Worm (Caenorhabditis elegans): ENCODE results near the gene B0457.6.

Gene B0457.6

DNA sequence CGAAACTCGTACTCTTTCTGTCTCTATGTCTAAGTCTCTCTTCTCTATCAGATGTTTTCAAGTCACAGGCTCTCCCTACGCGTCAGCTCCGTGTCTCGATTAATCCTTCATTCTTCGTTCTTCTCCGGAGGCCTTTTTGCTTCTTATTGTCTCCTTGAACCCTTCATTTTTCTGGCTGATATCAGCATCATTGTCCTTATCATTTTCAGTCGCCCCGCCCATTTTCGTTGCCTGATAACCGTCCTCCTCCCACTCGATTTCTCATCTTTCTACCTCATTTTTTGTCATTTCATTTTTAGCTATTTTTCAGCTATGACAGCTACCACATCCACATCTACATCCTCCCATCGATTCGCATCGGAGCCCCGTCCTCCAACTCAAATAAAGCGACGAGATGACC lies at the start of gene B0457.6:
B0457.6 (plus strand) TSS at position 284 of the 400 bp plus-strand sequence.
- TF ChIP-seq scrt-1 (GFP tag; IDR thresholded peaks at IDR 0.05) = no peak
- no peak for TF ChIP-seq tbx-37 (GFP tag; conservative IDR thresholded peaks at IDR 0.05)
- TF ChIP-seq flt-1 (GFP tag; IDR thresholded peaks at IDR 0.05) = no peak
- no peak for TF ChIP-seq F13C5.2 (tag; optimal IDR thresholded peaks at IDR 0.05)
- TF ChIP-seq ama-1 (optimal IDR thresholded peaks at IDR 0.05) = no peak
- no peak for TF ChIP-seq ceh-13 (GFP tag; optimal IDR thresholded peaks at IDR 0.05)
- TF ChIP-seq tbx-11 (GFP tag; IDR thresholded peaks at IDR 0.05) = no peak
- TF ChIP-seq B0310.2 (tag; optimal IDR thresholded peaks at IDR 0.05) = no peak
- no peak for TF ChIP-seq hnd-1 (tag; optimal IDR thresholded peaks at IDR 0.05)
- TF ChIP-seq hmg-4 (GFP tag; optimal IDR thresholded peaks at IDR 0.05) = no peak
- TF ChIP-seq aly-1 (tag; optimal IDR thresholded peaks at IDR 0.05) = no peak
- no peak for TF ChIP-seq ets-7 (tag; optimal IDR thresholded peaks at IDR 0.05)
- TF ChIP-seq sea-1 (GFP tag; conservative IDR thresholded peaks at IDR 0.05) = no peak
- no peak for TF ChIP-seq pes-1 (GFP tag; IDR thresholded peaks at IDR 0.05)
- TF ChIP-seq ceh-36 (tag; optimal IDR thresholded peaks at IDR 0.05) = no peak

DNA sequence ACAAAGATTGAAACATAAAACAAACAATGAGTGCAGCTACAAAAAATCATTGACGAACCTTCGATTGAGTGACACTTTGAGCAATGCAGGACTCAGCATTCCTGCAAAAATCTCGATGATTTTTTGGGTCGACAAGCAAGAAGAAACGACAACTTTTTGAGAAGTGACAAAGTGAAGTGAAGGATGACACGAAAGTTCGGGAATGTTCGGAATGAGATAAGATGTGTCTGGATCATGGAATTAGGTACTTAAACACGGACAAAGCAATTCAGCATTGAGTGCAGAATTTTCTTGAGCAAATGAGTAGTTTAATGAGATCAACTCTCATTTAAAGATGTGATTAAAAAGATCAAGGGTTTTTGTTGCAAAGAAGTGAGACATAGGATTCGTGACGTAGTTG lies 48.4 kb upstream of the B0457.6 start, which contains the start of gene T07D4.2:
T07D4.2 (minus strand) TSS at position 101 of the 400 bp plus-strand sequence.
- TF ChIP-seq hmbx-1 (tag; optimal IDR thresholded peaks at IDR 0.05) (no peak), tbx-11 (GFP tag; IDR thresholded peaks at IDR 0.05) (no peak), hmg-4 (GFP tag; optimal IDR thresholded peaks at IDR 0.05) (no peak), ets-7 (tag; optimal IDR thresholded peaks at IDR 0.05) (no peak), sea-1 (GFP tag; conservative IDR thresholded peaks at IDR 0.05) (no peak), ceh-13 (GFP tag; optimal IDR thresholded peaks at IDR 0.05) (no peak), ceh-36 (tag; optimal IDR thresholded peaks at IDR 0.05) (no peak), tra-4 (tag; optimal IDR thresholded peaks at IDR 0.05) (no peak), B0310.2 (tag; optimal IDR thresholded peaks at IDR 0.05) (no peak), pes-1 (GFP tag; IDR thresholded peaks at IDR 0.05) (no peak), aly-1 (tag; optimal IDR thresholded peaks at IDR 0.05) (no peak), scrt-1 (GFP tag; IDR thresholded peaks at IDR 0.05) (no peak), tbx-37 (GFP tag; conservative IDR thresholded peaks at IDR 0.05) (no peak)

DNA sequence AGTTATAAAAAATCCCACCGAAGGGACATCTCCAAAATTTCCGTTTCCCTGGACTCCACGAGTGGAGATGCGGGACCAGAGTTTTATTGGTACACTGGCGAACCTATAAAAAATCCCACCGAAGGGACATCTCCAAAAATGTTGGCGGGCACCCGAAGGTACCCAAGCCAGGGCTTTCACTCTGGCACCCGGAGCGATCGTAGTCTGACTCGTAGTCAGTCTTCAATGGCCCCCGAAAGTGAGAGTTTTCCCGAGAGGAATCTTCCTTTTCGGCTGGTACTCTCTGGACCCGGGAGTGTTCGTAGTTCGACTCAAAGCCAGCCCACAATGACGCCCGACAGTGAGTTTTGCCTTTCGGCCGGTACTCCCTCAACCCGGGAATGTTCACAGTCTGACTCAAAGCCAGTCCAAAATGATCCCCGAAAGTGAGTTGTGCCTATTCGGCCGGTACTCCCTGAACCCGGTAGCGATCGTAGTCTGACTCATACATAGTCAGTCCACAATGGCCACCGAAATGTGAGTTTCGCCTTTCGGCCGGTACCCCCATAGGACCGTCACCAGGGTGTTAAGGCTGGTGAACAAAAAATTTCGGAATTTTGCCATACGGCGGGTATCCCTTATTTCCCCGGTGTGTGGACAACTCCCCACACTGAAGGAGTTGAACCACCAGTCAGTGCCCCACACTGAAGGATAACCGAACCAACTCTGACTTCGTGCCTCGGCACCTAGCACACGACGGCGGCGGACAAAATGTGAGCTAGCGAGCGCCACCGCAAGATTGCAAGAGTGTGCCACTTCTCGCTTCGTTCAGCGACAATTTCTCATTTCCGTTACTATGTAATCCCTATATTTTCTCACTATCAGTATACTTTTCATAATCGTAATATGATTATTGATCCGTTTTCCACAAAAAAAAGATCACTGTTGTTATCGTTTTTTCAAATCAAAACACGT lies 44.9 kb upstream of the B0457.6 start:
- TF ChIP-seq ama-1 (optimal IDR thresholded peaks at IDR 0.05) (no peak), hmbx-1 (tag; optimal IDR thresholded peaks at IDR 0.05) (no peak), pes-1 (GFP tag; IDR thresholded peaks at IDR 0.05) (no peak), ceh-36 (tag; optimal IDR thresholded peaks at IDR 0.05) (no peak), aly-1 (tag; optimal IDR thresholded peaks at IDR 0.05) (no peak), sea-1 (GFP tag; conservative IDR thresholded peaks at IDR 0.05) (no peak), tra-4 (tag; optimal IDR thresholded peaks at IDR 0.05) (no peak), hnd-1 (tag; optimal IDR thresholded peaks at IDR 0.05) (no peak), B0310.2 (tag; optimal IDR thresholded peaks at IDR 0.05) (no peak)

DNA sequence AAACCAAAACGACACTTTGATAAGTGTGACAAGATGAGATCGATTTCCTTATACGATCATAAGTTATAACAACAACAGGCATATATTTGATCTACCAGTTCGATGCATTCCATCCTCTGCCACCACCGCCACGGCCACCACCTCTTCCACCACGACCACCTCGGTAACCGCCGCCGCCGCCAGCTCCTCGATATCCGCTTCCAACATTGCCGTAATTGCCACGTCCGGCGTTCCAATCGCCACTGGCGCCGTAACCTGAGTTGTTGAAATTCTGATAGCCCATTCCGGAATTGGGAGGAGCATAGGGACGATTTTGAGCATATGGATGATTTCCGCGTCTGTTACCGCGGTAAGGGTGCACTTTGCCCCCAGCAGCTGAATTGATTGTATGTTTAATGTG lies 43.7 kb upstream of the B0457.6 start:
- TF ChIP-seq ama-1 (optimal IDR thresholded peaks at IDR 0.05) (no peak), sea-1 (GFP tag; conservative IDR thresholded peaks at IDR 0.05) (no peak), hmbx-1 (tag; optimal IDR thresholded peaks at IDR 0.05) (no peak), hmg-4 (GFP tag; optimal IDR thresholded peaks at IDR 0.05) (no peak), B0310.2 (tag; optimal IDR thresholded peaks at IDR 0.05) (no peak), F13C5.2 (tag; optimal IDR thresholded peaks at IDR 0.05) (no peak), hnd-1 (tag; optimal IDR thresholded peaks at IDR 0.05) (no peak)

DNA sequence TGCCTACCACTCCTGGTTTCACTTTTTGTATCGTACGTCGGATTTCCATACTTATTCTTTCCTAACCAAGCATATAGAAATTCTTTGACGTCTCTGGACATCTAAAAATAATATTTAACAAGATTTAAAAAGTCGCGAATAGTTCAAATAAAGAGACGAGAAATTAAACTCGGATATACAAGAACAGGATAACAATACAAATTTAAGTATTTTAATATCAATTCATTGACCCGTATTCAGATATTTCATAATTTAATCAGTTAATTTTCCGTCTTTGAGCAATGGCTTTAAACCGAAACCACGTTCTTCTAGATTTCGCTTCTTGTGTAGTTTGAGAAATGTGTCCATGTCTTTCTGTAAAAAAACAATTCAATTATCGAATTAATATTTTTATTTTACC lies 38.7 kb upstream of the B0457.6 start, which contains the start of gene rha-1:
rha-1 (minus strand) TSS at position 101 of the 400 bp plus-strand sequence.
- TF ChIP-seq F13C5.2 (tag; optimal IDR thresholded peaks at IDR 0.05) (no peak), flt-1 (GFP tag; IDR thresholded peaks at IDR 0.05) (no peak), ceh-36 (tag; optimal IDR thresholded peaks at IDR 0.05) (no peak), tra-4 (tag; optimal IDR thresholded peaks at IDR 0.05) (no peak), hmbx-1 (tag; optimal IDR thresholded peaks at IDR 0.05) (no peak), hnd-1 (tag; optimal IDR thresholded peaks at IDR 0.05) (no peak), aly-1 (tag; optimal IDR thresholded peaks at IDR 0.05) (no peak), hmg-4 (GFP tag; optimal IDR thresholded peaks at IDR 0.05) (no peak), tbx-37 (GFP tag; conservative IDR thresholded peaks at IDR 0.05) (no peak), B0310.2 (tag; optimal IDR thresholded peaks at IDR 0.05) (no peak), pes-1 (GFP tag; IDR thresholded peaks at IDR 0.05) (no peak), sea-1 (GFP tag; conservative IDR thresholded peaks at IDR 0.05) (no peak)

DNA sequence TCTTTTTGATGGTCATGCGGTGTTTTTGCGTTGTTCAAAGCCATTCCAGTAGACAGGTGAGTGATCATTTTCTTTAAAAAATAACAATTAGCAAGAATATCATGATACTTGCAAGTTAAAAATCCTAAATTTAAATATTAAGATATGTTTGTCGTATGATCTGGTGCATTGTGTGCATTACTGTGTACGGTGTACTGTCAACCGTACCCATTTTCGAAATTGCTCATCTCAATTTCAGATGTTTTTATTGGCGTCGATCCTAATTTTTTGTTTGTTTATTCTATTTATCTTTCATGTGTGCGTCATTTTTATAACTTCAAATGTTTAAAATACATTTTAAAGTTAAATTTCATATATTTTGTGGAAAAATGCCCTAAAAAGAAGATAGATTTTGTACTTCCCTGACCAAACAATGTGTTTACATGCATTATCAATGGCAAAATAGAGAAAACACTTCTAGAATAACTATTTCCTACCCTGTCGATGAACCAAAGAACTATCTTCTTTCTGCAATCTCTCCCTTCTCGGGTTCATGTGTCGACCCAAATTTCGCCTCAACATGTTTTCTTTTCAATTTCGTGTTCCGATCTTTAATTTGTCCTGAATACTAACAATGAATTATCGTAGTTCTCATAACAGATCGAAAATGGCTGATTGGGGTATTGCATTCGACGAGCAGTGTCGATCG lies 37.8 kb upstream of the B0457.6 start, which contains the start of the genes T07D4.5 and ddx-19:
T07D4.5 (minus strand) TSS at position 71 of the 688 bp plus-strand sequence.
ddx-19 (plus strand) TSS at position 638 of the 688 bp plus-strand sequence.
- TF ChIP-seq F13C5.2 (tag; optimal IDR thresholded peaks at IDR 0.05) (no peak), hnd-1 (tag; optimal IDR thresholded peaks at IDR 0.05) (no peak), tra-4 (tag; optimal IDR thresholded peaks at IDR 0.05) (no peak), ama-1 (optimal IDR thresholded peaks at IDR 0.05) (no peak), flt-1 (GFP tag; IDR thresholded peaks at IDR 0.05) (no peak), tbx-11 (GFP tag; IDR thresholded peaks at IDR 0.05) (no peak), pes-1 (GFP tag; IDR thresholded peaks at IDR 0.05) (no peak), ceh-13 (GFP tag; optimal IDR thresholded peaks at IDR 0.05) (no peak), B0310.2 (tag; optimal IDR thresholded peaks at IDR 0.05) (no peak), tbx-37 (GFP tag; conservative IDR thresholded peaks at IDR 0.05) (no peak), ets-7 (tag; optimal IDR thresholded peaks at IDR 0.05) (no peak), ceh-36 (tag; optimal IDR thresholded peaks at IDR 0.05) (no peak), hmg-4 (GFP tag; optimal IDR thresholded peaks at IDR 0.05) (no peak), hmbx-1 (tag; optimal IDR thresholded peaks at IDR 0.05) (no peak), scrt-1 (GFP tag; IDR thresholded peaks at IDR 0.05) (no peak)
